Fruit fly (Drosophila melanogaster) whole organism, embryonic: ENCODE measurements around the gene Irp-1B.
A peak's percentile ranks its signal among the peaks of the same experiment; 100 is the strongest.

Source experiments
- Awh ChIP-seq: fragments of 200-800 bp; sonication (Bioruptor generic); IDR thresholded peaks from 2 replicates; pipeline ENCODE4, ENCODE4 v1.3.6; 2022; ENCODE audit warnings: missing biosample characterization, missing genetic modification characterization
- CG10267 ChIP-seq: fragments of 200-800 bp; sonication (Bioruptor generic); optimal IDR thresholded peaks from 2 replicates; lab custom pipeline; 2018; ENCODE audit warnings: missing biosample characterization, mild to moderate bottlenecking, missing genetic modification characterization, moderate library complexity
- CG10274 ChIP-seq: fragments of 200-800 bp; sonication (Bioruptor generic); optimal IDR thresholded peaks from 3 replicates; lab custom pipeline; 2017; ENCODE audit warnings: missing biosample characterization, mild to moderate bottlenecking, missing genetic modification characterization
- CG10321 ChIP-seq: fragments of 200-800 bp; sonication (Bioruptor generic); IDR thresholded peaks from 2 replicates; pipeline ENCODE4 v1.3.6; 2022; ENCODE audit warnings: missing biosample characterization, missing genetic modification characterization
- CG12071 ChIP-seq: fragments of 200-800 bp; sonication (Bioruptor generic); optimal IDR thresholded peaks from 3 replicates; lab custom pipeline; 2018; ENCODE audit warnings: missing biosample characterization, mild to moderate bottlenecking, missing genetic modification characterization
- CG12219 ChIP-seq: fragments of 200-800 bp; sonication (Bioruptor generic); optimal IDR thresholded peaks from 3 replicates; lab custom pipeline; 2018; ENCODE audit warnings: missing biosample characterization, mild to moderate bottlenecking, missing genetic modification characterization
- CG13296 ChIP-seq: fragments of 200-800 bp; sonication (Bioruptor generic); optimal IDR thresholded peaks from 3 replicates; lab custom pipeline; 2018; ENCODE audit warnings: missing biosample characterization, mild to moderate bottlenecking, missing genetic modification characterization
- CG15269 ChIP-seq: fragments of 200-800 bp; sonication (Bioruptor generic); optimal IDR thresholded peaks from 2 replicates; lab custom pipeline; 2018; ENCODE audit warnings: missing biosample characterization, mild to moderate bottlenecking, missing genetic modification characterization, moderate library complexity
- CG16813 ChIP-seq: fragments of 200-800 bp; sonication (Bioruptor generic); IDR thresholded peaks from 3 replicates; pipeline ENCODE4 v1.3.6; 2022; ENCODE audit warnings: missing biosample characterization, missing genetic modification characterization; ENCODE audit not compliant: partially characterized antibody
- CG1832 ChIP-seq: fragments of 200-800 bp; sonication (Bioruptor generic); optimal IDR thresholded peaks from 2 replicates; lab custom pipeline; 2017; ENCODE audit warnings: missing biosample characterization, mild to moderate bottlenecking, missing genetic modification characterization, inconsistent platforms
- CG2129 ChIP-seq: fragments of 200-800 bp; sonication (Bioruptor generic); IDR thresholded peaks from 2 replicates; pipeline ENCODE4 v1.3.6; 2022; ENCODE audit warnings: missing biosample characterization, missing genetic modification characterization; ENCODE audit not compliant: partially characterized antibody
- CG3065 ChIP-seq: fragments of 200-800 bp; sonication (Bioruptor generic); optimal IDR thresholded peaks from 2 replicates; lab custom pipeline; 2016; ENCODE audit warnings: missing biosample characterization, missing genetic modification characterization
- CG3726 ChIP-seq: fragments of 200-800 bp; sonication (Bioruptor generic); IDR thresholded peaks from 3 replicates; pipeline ENCODE4, ENCODE4 v1.3.6; 2022; ENCODE audit warnings: missing biosample characterization, missing genetic modification characterization
- CG4282 ChIP-seq: fragments of 200-800 bp; sonication (Bioruptor generic); optimal IDR thresholded peaks from 2 replicates; lab custom pipeline; 2016; ENCODE audit warnings: missing biosample characterization, missing genetic modification characterization
- CG4730 ChIP-seq: fragments of 200-800 bp; sonication (Bioruptor generic); IDR thresholded peaks from 2 replicates; pipeline ENCODE4 v1.3.6; 2022; ENCODE audit warnings: missing biosample characterization, missing genetic modification characterization
- CG4854 ChIP-seq: fragments of 200-800 bp; sonication (Bioruptor generic); optimal IDR thresholded peaks from 2 replicates; lab custom pipeline; 2016; ENCODE audit warnings: missing biosample characterization, missing genetic modification characterization, inconsistent platforms
- CG6654 ChIP-seq: fragments of 200-800 bp; sonication (Bioruptor generic); optimal IDR thresholded peaks from 2 replicates; lab custom pipeline; 2017; ENCODE audit warnings: missing biosample characterization, mild to moderate bottlenecking, missing genetic modification characterization
- CG6791 ChIP-seq: fragments of 200-800 bp; sonication (Bioruptor generic); IDR thresholded peaks from 3 replicates; pipeline ENCODE4 v1.3.6; 2022; ENCODE audit warnings: missing biosample characterization, missing genetic modification characterization; ENCODE audit not compliant: partially characterized antibody
- CG7987 ChIP-seq: fragments of 200-800 bp; sonication (Bioruptor generic); optimal IDR thresholded peaks from 2 replicates; lab custom pipeline; 2018; ENCODE audit warnings: missing biosample characterization, mild to moderate bottlenecking, missing genetic modification characterization, moderate library complexity
- CG8388 ChIP-seq: fragments of 200-800 bp; sonication (Bioruptor generic); optimal IDR thresholded peaks from 2 replicates; lab custom pipeline; 2019; ENCODE audit warnings: missing biosample characterization, mild to moderate bottlenecking, missing genetic modification characterization, moderate library complexity
- CG9797 ChIP-seq: fragments of 200-800 bp; sonication (Bioruptor generic); optimal IDR thresholded peaks from 3 replicates; lab custom pipeline; 2018; ENCODE audit warnings: missing biosample characterization, mild to moderate bottlenecking, missing genetic modification characterization
- CG9817 ChIP-seq: fragments of 200-800 bp; sonication (Bioruptor generic); optimal IDR thresholded peaks from 2 replicates; lab custom pipeline; 2018; ENCODE audit warnings: missing biosample characterization, mild to moderate bottlenecking, missing genetic modification characterization, moderate library complexity
- Deaf1 ChIP-seq: fragments of 200-800 bp; optimal IDR thresholded peaks from 3 replicates; lab custom pipeline; 2019; ENCODE audit warnings: missing biosample characterization, mild to moderate bottlenecking, missing genetic modification characterization, moderate library complexity
- Fer1 ChIP-seq: fragments of 200-800 bp; sonication (Bioruptor generic); optimal IDR thresholded peaks from 2 replicates; lab custom pipeline; 2017; ENCODE audit warnings: missing biosample characterization, mild to moderate bottlenecking, missing genetic modification characterization
- Hey ChIP-seq: fragments of 200-800 bp; sonication (Bioruptor generic); optimal IDR thresholded peaks from 3 replicates; lab custom pipeline; 2018; ENCODE audit warnings: missing biosample characterization, mild to moderate bottlenecking, missing genetic modification characterization
- Max ChIP-seq: fragments of 200-800 bp; sonication (Bioruptor generic); optimal IDR thresholded peaks from 2 replicates; lab custom pipeline; 2016; ENCODE audit warnings: missing biosample characterization, mild to moderate bottlenecking, missing genetic modification characterization
- Nf-YA ChIP-seq: fragments of 200-800 bp; sonication (Bioruptor generic); IDR thresholded peaks from 2 replicates; pipeline ENCODE4 v1.3.6; 2022; ENCODE audit warnings: missing biosample characterization, missing genetic modification characterization
- Sox102F ChIP-seq: fragments of 200-800 bp; sonication (Bioruptor generic); optimal IDR thresholded peaks from 2 replicates; lab custom pipeline; 2018; ENCODE audit warnings: missing biosample characterization, mild to moderate bottlenecking, missing genetic modification characterization, moderate library complexity
- Ssrp ChIP-seq: fragments of 200-800 bp; sonication (Bioruptor generic); optimal IDR thresholded peaks from 2 replicates; lab custom pipeline; 2018; ENCODE audit warnings: missing biosample characterization, mild to moderate bottlenecking, missing genetic modification characterization, moderate library complexity
- bbx ChIP-seq: fragments of 200-800 bp; sonication (Bioruptor generic); IDR thresholded peaks from 2 replicates; pipeline ENCODE4 v1.3.6; 2022; ENCODE audit warnings: missing biosample characterization, missing genetic modification characterization; ENCODE audit not compliant: partially characterized antibody
- br ChIP-seq: fragments of >200 bp; optimal IDR thresholded peaks from 2 replicates; lab custom pipeline; 2017
- cato ChIP-seq: fragments of 200-800 bp; sonication (Bioruptor generic); optimal IDR thresholded peaks from 2 replicates; lab custom pipeline; 2016; ENCODE audit warnings: missing biosample characterization, missing genetic modification characterization, borderline replicate concordance
- chinmo ChIP-seq: fragments of 200-800 bp; sonication (Bioruptor generic); IDR thresholded peaks from 4 replicates; pipeline ENCODE4 v1.3.6; 2022; ENCODE audit warnings: missing biosample characterization, missing genetic modification characterization; ENCODE audit not compliant: partially characterized antibody
- fd3F ChIP-seq: fragments of 200-800 bp; sonication (Bioruptor generic); optimal IDR thresholded peaks from 2 replicates; lab custom pipeline; 2018; ENCODE audit warnings: missing biosample characterization, mild to moderate bottlenecking, missing genetic modification characterization, moderate library complexity
- fd96Cb ChIP-seq: fragments of 200-800 bp; sonication (Bioruptor generic); optimal IDR thresholded peaks from 2 replicates; lab custom pipeline; 2018; ENCODE audit warnings: missing biosample characterization, mild to moderate bottlenecking, missing genetic modification characterization, moderate library complexity
- fu2 ChIP-seq: fragments of 200-800 bp; sonication (Bioruptor generic); optimal IDR thresholded peaks from 2 replicates; lab custom pipeline; 2016; ENCODE audit warnings: missing biosample characterization, missing genetic modification characterization
- gcm2 ChIP-seq: fragments of 200-800 bp; sonication (Bioruptor generic); optimal IDR thresholded peaks from 2 replicates; lab custom pipeline; 2016; ENCODE audit warnings: missing biosample characterization, missing genetic modification characterization
- lab ChIP-seq: fragments of 200-800 bp; sonication (Bioruptor generic); optimal IDR thresholded peaks from 3 replicates; lab custom pipeline; 2017; ENCODE audit warnings: missing biosample characterization, missing genetic modification characterization, mild to moderate bottlenecking, moderate library complexity, missing genetic modification reagents
- lmd ChIP-seq: fragments of 200-800 bp; sonication (Bioruptor generic); IDR thresholded peaks from 2 replicates; pipeline ENCODE4 v1.3.6; 2022; ENCODE audit warnings: missing biosample characterization, missing genetic modification characterization
- p53 ChIP-seq: fragments of 200-800 bp; sonication (Bioruptor generic); optimal IDR thresholded peaks from 2 replicates; lab custom pipeline; 2016; ENCODE audit warnings: missing biosample characterization, missing genetic modification characterization
- pan ChIP-seq, 4 experiments: fragments of >200 bp in 3 of 4; fragments of 200-800 bp in 1 of 4; sonication (Bioruptor generic) in 1 of 4; optimal IDR thresholded peaks in 3 of 4; IDR thresholded peaks in 1 of 4; 2 replicates each; pipeline versions ENCODE4 v1.3.6 to Lab custom; 2017 to 2022; ENCODE audit warnings: missing biosample characterization in 2 of 4, missing genetic modification characterization in 2 of 4, mixed read lengths in 1 of 4
- salm ChIP-seq: fragments of 200-800 bp; sonication (Bioruptor generic); optimal IDR thresholded peaks from 2 replicates; lab custom pipeline; 2018; ENCODE audit warnings: missing biosample characterization, mild to moderate bottlenecking, missing genetic modification characterization
- scrt ChIP-seq: fragments of 200-800 bp; sonication (Bioruptor generic); optimal IDR thresholded peaks from 2 replicates; lab custom pipeline; 2018; ENCODE audit warnings: missing biosample characterization, mild to moderate bottlenecking, missing genetic modification characterization, moderate library complexity
- sob ChIP-seq: fragments of 200-800 bp; sonication (Bioruptor generic); IDR thresholded peaks from 2 replicates; pipeline ENCODE4 v1.3.6; 2022; ENCODE audit warnings: missing biosample characterization, missing genetic modification characterization
- stwl ChIP-seq: fragments of 200-800 bp; sonication (Bioruptor generic); optimal IDR thresholded peaks from 3 replicates; lab custom pipeline; 2018; ENCODE audit warnings: missing biosample characterization, mild to moderate bottlenecking, missing genetic modification characterization, moderate library complexity
- sug ChIP-seq: fragments of 200-800 bp; optimal IDR thresholded peaks from 2 replicates; lab custom pipeline; 2019; ENCODE audit warnings: missing biosample characterization, mild to moderate bottlenecking, missing genetic modification characterization, moderate library complexity
- tgo ChIP-seq: fragments of 200-800 bp; sonication (Bioruptor generic); IDR thresholded peaks from 3 replicates; pipeline ENCODE4 v1.3.6; 2022; ENCODE audit warnings: missing biosample characterization, missing genetic modification characterization
- z ChIP-seq: fragments of 200-800 bp; sonication (Bioruptor generic); IDR thresholded peaks from 3 replicates; pipeline ENCODE4 v1.3.6; 2022; ENCODE audit warnings: missing biosample characterization, missing genetic modification characterization

Irp-1B gene

dm6 chr3R:10393654-10394367 is 18.9 kb downstream of the Irp-1B start (continued):
- no peak for TF ChIP-seq CG4282 (GFP tag; lab: Kevin White, UChicago)
- no peak for TF ChIP-seq CG1832 (GFP tag; lab: Kevin White, UChicago)
- no peak for TF ChIP-seq bbx (GFP tag; lab: Robert Waterston, UW)
- peak; percentile 66 for TF ChIP-seq CG10267 (tag; lab: Kevin White, UChicago)
- TF ChIP-seq scrt (GFP tag; lab: Kevin White, UChicago): peak; percentile 16
- no peak for TF ChIP-seq z
- peak; percentile 73 for TF ChIP-seq CG8388 (GFP tag; lab: Kevin White, UChicago)
- peak; percentile 93 for TF ChIP-seq sug
- no peak for TF ChIP-seq pan (optimal IDR thresholded peaks at IDR 0.05; lab: Kevin White, UChicago)
- peak in 1 of 2 experiments; percentile 91 for TF ChIP-seq pan (GFP tag; optimal IDR thresholded peaks at IDR 0.05 in 1 of 2, IDR thresholded peaks at IDR 0.05 in 1 of 2)
- TF ChIP-seq CG7987 (GFP tag; lab: Kevin White, UChicago): no peak
- TF ChIP-seq CG3065 (GFP tag; lab: Kevin White, UChicago): no peak
- TF ChIP-seq CG15269 (tag; lab: Kevin White, UChicago): peak; percentile 94
- peak; percentile 71; the same call in 1 of the 4 replicates for TF ChIP-seq chinmo (GFP tag; lab: Robert Waterston, UW)
- TF ChIP-seq CG2129 (GFP tag; lab: Robert Waterston, UW): no peak
- peak; percentile 43 for TF ChIP-seq Max (GFP tag; lab: Kevin White, UChicago)
- TF ChIP-seq tgo (GFP tag; lab: Robert Waterston, UW): peak; percentile 90
- no peak for TF ChIP-seq CG6791 (GFP tag; lab: Robert Waterston, UW)
- peak; percentile 80 for TF ChIP-seq CG13296 (GFP tag; lab: Kevin White, UChicago)
- TF ChIP-seq CG12071 (GFP tag; lab: Kevin White, UChicago): peak; percentile 86
- no peak for TF ChIP-seq p53
- TF ChIP-seq CG4730: peak; percentile 75
- peak; percentile 75; the same call in 1 of the 2 replicates for TF ChIP-seq CG10321
- TF ChIP-seq lmd (GFP tag; lab: Robert Waterston, UW): peak; percentile 88; the same call in 1 of the 2 replicates
- peak; percentile 14 for TF ChIP-seq Hey (tag; lab: Kevin White, UChicago)
- TF ChIP-seq Awh: peak; percentile 82
- peak; percentile 77 for TF ChIP-seq salm (tag; lab: Kevin White, UChicago)
- TF ChIP-seq CG10274 (GFP tag; lab: Kevin White, UChicago): no peak
- peak; percentile 78 for TF ChIP-seq fd96Cb
- peak; percentile 57 for TF ChIP-seq CG4854
- no peak for TF ChIP-seq CG9797
- peak; percentile 89 for TF ChIP-seq CG12219 (GFP tag; lab: Kevin White, UChicago)
- peak; percentile 76 for TF ChIP-seq Fer1
- peak; percentile 67; the same call in 2 of the 3 replicates for TF ChIP-seq CG3726 (GFP tag; lab: Robert Waterston, UW)
- peak; percentile 82 for TF ChIP-seq CG9817 (tag; lab: Kevin White, UChicago)
- TF ChIP-seq stwl (tag; lab: Kevin White, UChicago): no peak
- TF ChIP-seq Deaf1: peak; percentile 54
- peak; percentile 92 for TF ChIP-seq Sox102F (GFP tag; lab: Kevin White, UChicago)
- peak; percentile 84 for TF ChIP-seq Nf-YA
- TF ChIP-seq gcm2 (GFP tag; lab: Kevin White, UChicago): peak; percentile 43
- peak; percentile 63 for TF ChIP-seq cato
- peak; percentile 69 for TF ChIP-seq Ssrp (tag; lab: Kevin White, UChicago)
- peak; percentile 90 for TF ChIP-seq sob (GFP tag; lab: Robert Waterston, UW)
- peak; percentile 66 for TF ChIP-seq fu2 (GFP tag; lab: Kevin White, UChicago)
- peak; percentile 87 for TF ChIP-seq fd3F (GFP tag; lab: Kevin White, UChicago)
- no peak for TF ChIP-seq CG6654 (GFP tag; lab: Kevin White, UChicago)
- TF ChIP-seq br: no peak
- no peak for TF ChIP-seq CG16813 (GFP tag; lab: Robert Waterston, UW)
- peak; percentile 82 for TF ChIP-seq lab (GFP tag; lab: Kevin White, UChicago)
